Worm (Caenorhabditis elegans) whole organism, mixed stage, embryonic: ENCODE measurements around the gene dagl-2.

Experiments used
- M03D4.4 ChIP-seq: sonication (generic microtip); optimal IDR thresholded peaks from 2 replicates; lab custom pipeline; 2017; ENCODE audit warnings: mild to moderate bottlenecking, missing genetic modification characterization, missing compliant biosample characterization
- bed-3 ChIP-seq: fragments of 200-800 bp; sonication (Bioruptor generic); optimal IDR thresholded peaks from 3 replicates; lab custom pipeline; 2018; ENCODE audit warnings: mild to moderate bottlenecking, missing genetic modification characterization, moderate library complexity, missing compliant biosample characterization
- ceh-39 ChIP-seq: fragments of 150-350 bp; optimal IDR thresholded peaks from 2 replicates; lab custom pipeline; 2014; ENCODE audit warnings: missing biosample characterization, missing genetic modification characterization
- ceh-43 ChIP-seq: fragments of 200-800 bp; sonication (Bioruptor generic); optimal IDR thresholded peaks from 2 replicates; lab custom pipeline; 2018; ENCODE audit warnings: mild to moderate bottlenecking, missing genetic modification characterization, moderate library complexity, missing compliant biosample characterization
- ceh-83 ChIP-seq: fragments of 200-800 bp; sonication (Bioruptor generic); optimal IDR thresholded peaks from 2 replicates; lab custom pipeline; 2018; ENCODE audit warnings: mild to moderate bottlenecking, missing genetic modification characterization, missing compliant biosample characterization
- ces-1 ChIP-seq: fragments of 150-350 bp; optimal IDR thresholded peaks from 2 replicates; lab custom pipeline; 2014; ENCODE audit warnings: missing biosample characterization, missing genetic modification reagents, missing genetic modification characterization
- cnd-1 ChIP-seq: fragments of 200-800 bp; sonication (Bioruptor generic); optimal IDR thresholded peaks from 2 replicates; lab custom pipeline; 2018; ENCODE audit warnings: mild to moderate bottlenecking, missing genetic modification characterization, missing compliant biosample characterization
- drap-1 ChIP-seq: fragments of 200-800 bp; sonication (Bioruptor generic); optimal IDR thresholded peaks from 3 replicates; lab custom pipeline; 2018; ENCODE audit warnings: mild to moderate bottlenecking, missing genetic modification characterization, missing compliant biosample characterization
- elt-1 ChIP-seq: sonication (generic microtip); optimal IDR thresholded peaks from 2 replicates; lab custom pipeline; 2017; ENCODE audit warnings: missing genetic modification characterization, mild to moderate bottlenecking, missing compliant biosample characterization, antibody characterized with exemption, moderate library complexity, borderline replicate concordance; ENCODE audit not compliant: insufficient read depth
- elt-3 ChIP-seq: fragments of 150-350 bp; optimal IDR thresholded peaks from 2 replicates; lab custom pipeline; 2014; ENCODE audit warnings: missing biosample characterization, missing genetic modification characterization
- ham-2 ChIP-seq: fragments of 200-800 bp; sonication (Bioruptor generic); optimal IDR thresholded peaks from 2 replicates; lab custom pipeline; 2018; ENCODE audit warnings: mild to moderate bottlenecking, missing genetic modification characterization, missing compliant biosample characterization
- hlh-1 ChIP-seq: fragments of 150-350 bp; optimal IDR thresholded peaks from 2 replicates; lab custom pipeline; 2014; ENCODE audit warnings: missing biosample characterization, missing genetic modification reagents, missing genetic modification characterization
- lin-13 ChIP-seq: fragments of 150-350 bp; optimal IDR thresholded peaks from 2 replicates; lab custom pipeline; 2014; ENCODE audit warnings: missing biosample characterization, missing genetic modification characterization
- lin-32 ChIP-seq: fragments of 200-800 bp; sonication (Bioruptor generic); optimal IDR thresholded peaks from 2 replicates; lab custom pipeline; 2018; ENCODE audit warnings: mild to moderate bottlenecking, missing genetic modification characterization, missing compliant biosample characterization
- lsy-2 ChIP-seq: fragments of 150-350 bp; optimal IDR thresholded peaks from 2 replicates; lab custom pipeline; 2014; ENCODE audit warnings: missing biosample characterization, missing genetic modification characterization
- mab-5 ChIP-seq: fragments of 150-350 bp; optimal IDR thresholded peaks from 2 replicates; lab custom pipeline; 2014; ENCODE audit warnings: missing biosample characterization, missing genetic modification characterization
- mep-1 ChIP-seq: fragments of 150-350 bp; optimal IDR thresholded peaks from 2 replicates; lab custom pipeline; 2017; ENCODE audit warnings: missing biosample characterization, missing genetic modification reagents, missing genetic modification characterization, inconsistent platforms
- mls-2 ChIP-seq: sonication (generic microtip); optimal IDR thresholded peaks from 2 replicates; lab custom pipeline; 2016; ENCODE audit warnings: mild to moderate bottlenecking, missing genetic modification characterization, moderate library complexity, missing compliant biosample characterization
- nhr-12 ChIP-seq: fragments of 150-350 bp; optimal IDR thresholded peaks from 2 replicates; lab custom pipeline; 2014; ENCODE audit warnings: missing biosample characterization, missing genetic modification characterization
- nhr-2 ChIP-seq: fragments of 150-350 bp; optimal IDR thresholded peaks from 2 replicates; lab custom pipeline; 2014; ENCODE audit warnings: missing biosample characterization, missing genetic modification characterization
- nhr-237 ChIP-seq: fragments of 150-350 bp; optimal IDR thresholded peaks from 2 replicates; lab custom pipeline; 2014; ENCODE audit warnings: missing biosample characterization, missing genetic modification characterization
- nhr-28 ChIP-seq: fragments of 150-350 bp; optimal IDR thresholded peaks from 2 replicates; lab custom pipeline; 2014; ENCODE audit warnings: missing biosample characterization, missing genetic modification characterization
- nhr-76 ChIP-seq: sonication (generic microtip); optimal IDR thresholded peaks from 2 replicates; lab custom pipeline; 2017; ENCODE audit warnings: missing biosample characterization, missing genetic modification characterization
- pha-4 ChIP-seq: fragments of 150-350 bp; optimal IDR thresholded peaks from 2 replicates; lab custom pipeline; 2018; ENCODE audit warnings: missing biosample characterization, missing genetic modification reagents, missing genetic modification characterization
- sem-2 ChIP-seq: fragments of 200-800 bp; sonication (Bioruptor generic); optimal IDR thresholded peaks from 2 replicates; lab custom pipeline; 2018; ENCODE audit warnings: mild to moderate bottlenecking, missing genetic modification characterization, missing compliant biosample characterization
- sptf-1 ChIP-seq: sonication (generic microtip); optimal IDR thresholded peaks from 2 replicates; lab custom pipeline; 2017; ENCODE audit warnings: mild to moderate bottlenecking, missing genetic modification characterization, moderate library complexity, missing compliant biosample characterization
- tbx-8 ChIP-seq: fragments of 200-800 bp; sonication (Bioruptor generic); optimal IDR thresholded peaks from 2 replicates; lab custom pipeline; 2018; ENCODE audit warnings: mild to moderate bottlenecking, missing genetic modification characterization, moderate library complexity, missing compliant biosample characterization
- unc-120 ChIP-seq: sonication (generic microtip); optimal IDR thresholded peaks from 2 replicates; lab custom pipeline; 2017; ENCODE audit warnings: missing genetic modification characterization, missing compliant biosample characterization; ENCODE audit not compliant: poor library complexity, severe bottlenecking
- unc-39 ChIP-seq: fragments of 150-350 bp; optimal IDR thresholded peaks from 2 replicates; lab custom pipeline; 2014; ENCODE audit warnings: missing biosample characterization, missing genetic modification characterization
- unc-62 ChIP-seq: fragments of 150-350 bp; optimal IDR thresholded peaks from 2 replicates; lab custom pipeline; 2014; ENCODE audit warnings: missing biosample characterization, missing genetic modification reagents, missing genetic modification characterization
- zip-8 ChIP-seq: fragments of 150-350 bp; optimal IDR thresholded peaks from 2 replicates; lab custom pipeline; 2014; ENCODE audit warnings: missing biosample characterization, missing genetic modification characterization
- ztf-11 ChIP-seq: fragments of 150-350 bp; optimal IDR thresholded peaks from 2 replicates; lab custom pipeline; 2014; ENCODE audit warnings: missing biosample characterization, missing genetic modification characterization

Gene dagl-2

ce11 chrIII:794000-794399, 10.9 kb upstream of the dagl-2 start, which contains the start of gene rps-29:
rps-29 (plus strand) TSS chrIII:794300.
- no peak for TF ChIP-seq bed-3 (GFP tag; lab: Kevin White, UChicago)
- TF ChIP-seq mls-2 (tag; lab: Kevin White, UChicago) = no peak
- TF ChIP-seq tbx-8 = no peak
- TF ChIP-seq cnd-1 = no peak
- TF ChIP-seq elt-1 (tag; lab: Kevin White, UChicago) = no peak
- no peak for TF ChIP-seq hlh-1 (tag; lab: Kevin White, UChicago)
- TF ChIP-seq ceh-83 (GFP tag; lab: Kevin White, UChicago) = no peak
- TF ChIP-seq nhr-76 (tag; lab: Kevin White, UChicago) = no peak

DNA sequence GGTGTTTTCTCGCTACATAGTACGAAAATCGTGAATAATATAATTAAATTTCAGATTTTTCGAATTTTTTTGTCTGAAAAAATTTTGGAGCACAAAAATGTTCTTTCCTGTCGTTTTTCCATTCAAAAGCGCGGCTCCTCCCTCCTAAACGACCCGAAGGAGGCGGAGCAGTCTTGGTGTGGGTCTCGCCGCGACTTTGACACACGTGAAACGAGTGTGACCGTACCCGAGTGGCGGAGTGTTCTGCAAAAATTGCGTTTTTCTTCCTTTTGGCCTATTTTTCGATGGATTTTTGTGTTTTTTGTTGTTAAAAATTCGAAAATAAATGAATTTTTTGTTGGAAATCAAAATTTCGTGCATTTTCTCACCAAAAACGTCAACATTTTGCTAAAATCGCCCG, 10.5 kb upstream of the dagl-2 start, which contains the start of gene snt-2:
snt-2 (minus strand) TSS at position 139 of the 400 bp plus-strand sequence.
- TF ChIP-seq unc-62 (no peak), lin-32 (GFP tag; lab: Kevin White, UChicago) (no peak), nhr-2 (tag; lab: Kevin White, UChicago) (no peak), mls-2 (tag; lab: Kevin White, UChicago) (no peak), ceh-43 (GFP tag; lab: Kevin White, UChicago) (no peak), hlh-1 (tag; lab: Kevin White, UChicago) (peak; percentile 42), ham-2 (no peak), unc-39 (tag; lab: Kevin White, UChicago) (no peak), M03D4.4 (tag; lab: Kevin White, UChicago) (no peak), lsy-2 (tag; lab: Kevin White, UChicago) (peak; percentile 97), pha-4 (tag; lab: Kevin White, UChicago) (peak; percentile 60), elt-1 (tag; lab: Kevin White, UChicago) (no peak), cnd-1 (no peak), mep-1 (tag; lab: Kevin White, UChicago) (peak; percentile 71), ces-1 (GFP tag; lab: Kevin White, UChicago) (peak; percentile 27), ceh-83 (GFP tag; lab: Kevin White, UChicago) (no peak), lin-13 (peak; percentile 60), sptf-1 (tag; lab: Kevin White, UChicago) (no peak), nhr-12 (tag; lab: Kevin White, UChicago) (no peak), ztf-11 (tag; lab: Kevin White, UChicago) (no peak), nhr-76 (tag; lab: Kevin White, UChicago) (no peak), mab-5 (tag; lab: Kevin White, UChicago) (no peak), unc-120 (tag; lab: Kevin White, UChicago) (no peak), nhr-237 (peak; percentile 60), ceh-39 (peak; percentile 24), elt-3 (no peak), zip-8 (no peak), drap-1 (GFP tag; lab: Kevin White, UChicago) (no peak)

ce11 chrIII:790591-790990, 7.5 kb upstream of the dagl-2 start:
- no peak for TF ChIP-seq cnd-1
- TF ChIP-seq sem-2 = no peak
- no peak for TF ChIP-seq ces-1 (GFP tag; lab: Kevin White, UChicago)
- TF ChIP-seq nhr-237 = no peak
- no peak for TF ChIP-seq nhr-28
- no peak for TF ChIP-seq sptf-1 (tag; lab: Kevin White, UChicago)
- no peak for TF ChIP-seq drap-1 (GFP tag; lab: Kevin White, UChicago)
- TF ChIP-seq lsy-2 (tag; lab: Kevin White, UChicago) = no peak
- TF ChIP-seq ceh-39 = no peak
- no peak for TF ChIP-seq unc-62
- no peak for TF ChIP-seq mls-2 (tag; lab: Kevin White, UChicago)
- no peak for TF ChIP-seq elt-1 (tag; lab: Kevin White, UChicago)
- no peak for TF ChIP-seq ceh-83 (GFP tag; lab: Kevin White, UChicago)

- TF ChIP-seq mls-2 (tag; lab: Kevin White, UChicago) (no peak), nhr-12 (tag; lab: Kevin White, UChicago) (no peak), lin-32 (GFP tag; lab: Kevin White, UChicago) (no peak), mab-5 (tag; lab: Kevin White, UChicago) (no peak)
These were observed 6.5 kb upstream of the dagl-2 start for ce11 chrIII:789604-790003.
